Worm (Caenorhabditis elegans) whole organism, mixed stage, embryonic: ENCODE results near the gene fbxc-28.

ENCODE experiments used
- M03D4.4 ChIP-seq: sonication (generic microtip); optimal IDR thresholded peaks from 2 replicates; lab custom pipeline; 2017; ENCODE audit warnings: mild to moderate bottlenecking, missing genetic modification characterization, missing compliant biosample characterization
- bed-3 ChIP-seq: fragments of 200-800 bp; sonication (Bioruptor generic); optimal IDR thresholded peaks from 3 replicates; lab custom pipeline; 2018; ENCODE audit warnings: mild to moderate bottlenecking, missing genetic modification characterization, moderate library complexity, missing compliant biosample characterization
- blmp-1 ChIP-seq: fragments of 150-350 bp; optimal IDR thresholded peaks from 2 replicates; lab custom pipeline; 2014; ENCODE audit warnings: missing biosample characterization, missing genetic modification characterization
- ceh-39 ChIP-seq: fragments of 150-350 bp; optimal IDR thresholded peaks from 2 replicates; lab custom pipeline; 2014; ENCODE audit warnings: missing biosample characterization, missing genetic modification characterization
- ceh-43 ChIP-seq: fragments of 200-800 bp; sonication (Bioruptor generic); optimal IDR thresholded peaks from 2 replicates; lab custom pipeline; 2018; ENCODE audit warnings: mild to moderate bottlenecking, missing genetic modification characterization, moderate library complexity, missing compliant biosample characterization
- ceh-83 ChIP-seq: fragments of 200-800 bp; sonication (Bioruptor generic); optimal IDR thresholded peaks from 2 replicates; lab custom pipeline; 2018; ENCODE audit warnings: mild to moderate bottlenecking, missing genetic modification characterization, missing compliant biosample characterization
- ces-1 ChIP-seq: fragments of 150-350 bp; optimal IDR thresholded peaks from 2 replicates; lab custom pipeline; 2014; ENCODE audit warnings: missing biosample characterization, missing genetic modification reagents, missing genetic modification characterization
- cnd-1 ChIP-seq: fragments of 200-800 bp; sonication (Bioruptor generic); optimal IDR thresholded peaks from 2 replicates; lab custom pipeline; 2018; ENCODE audit warnings: mild to moderate bottlenecking, missing genetic modification characterization, missing compliant biosample characterization
- drap-1 ChIP-seq: fragments of 200-800 bp; sonication (Bioruptor generic); optimal IDR thresholded peaks from 3 replicates; lab custom pipeline; 2018; ENCODE audit warnings: mild to moderate bottlenecking, missing genetic modification characterization, missing compliant biosample characterization
- elt-1 ChIP-seq: sonication (generic microtip); optimal IDR thresholded peaks from 2 replicates; lab custom pipeline; 2017; ENCODE audit warnings: missing genetic modification characterization, mild to moderate bottlenecking, missing compliant biosample characterization, antibody characterized with exemption, moderate library complexity, borderline replicate concordance; ENCODE audit not compliant: insufficient read depth
- ham-2 ChIP-seq: fragments of 200-800 bp; sonication (Bioruptor generic); optimal IDR thresholded peaks from 2 replicates; lab custom pipeline; 2018; ENCODE audit warnings: mild to moderate bottlenecking, missing genetic modification characterization, missing compliant biosample characterization
- hlh-1 ChIP-seq: fragments of 150-350 bp; optimal IDR thresholded peaks from 2 replicates; lab custom pipeline; 2014; ENCODE audit warnings: missing biosample characterization, missing genetic modification reagents, missing genetic modification characterization
- lin-13 ChIP-seq: fragments of 150-350 bp; optimal IDR thresholded peaks from 2 replicates; lab custom pipeline; 2014; ENCODE audit warnings: missing biosample characterization, missing genetic modification characterization
- lin-32 ChIP-seq: fragments of 200-800 bp; sonication (Bioruptor generic); optimal IDR thresholded peaks from 2 replicates; lab custom pipeline; 2018; ENCODE audit warnings: mild to moderate bottlenecking, missing genetic modification characterization, missing compliant biosample characterization
- lsy-2 ChIP-seq: fragments of 150-350 bp; optimal IDR thresholded peaks from 2 replicates; lab custom pipeline; 2014; ENCODE audit warnings: missing biosample characterization, missing genetic modification characterization
- mab-5 ChIP-seq: fragments of 150-350 bp; optimal IDR thresholded peaks from 2 replicates; lab custom pipeline; 2014; ENCODE audit warnings: missing biosample characterization, missing genetic modification characterization
- mep-1 ChIP-seq: fragments of 150-350 bp; optimal IDR thresholded peaks from 2 replicates; lab custom pipeline; 2017; ENCODE audit warnings: missing biosample characterization, missing genetic modification reagents, missing genetic modification characterization, inconsistent platforms
- nhr-12 ChIP-seq: fragments of 150-350 bp; optimal IDR thresholded peaks from 2 replicates; lab custom pipeline; 2014; ENCODE audit warnings: missing biosample characterization, missing genetic modification characterization
- nhr-2 ChIP-seq: fragments of 150-350 bp; optimal IDR thresholded peaks from 2 replicates; lab custom pipeline; 2014; ENCODE audit warnings: missing biosample characterization, missing genetic modification characterization
- nhr-237 ChIP-seq: fragments of 150-350 bp; optimal IDR thresholded peaks from 2 replicates; lab custom pipeline; 2014; ENCODE audit warnings: missing biosample characterization, missing genetic modification characterization
- nhr-28 ChIP-seq: fragments of 150-350 bp; optimal IDR thresholded peaks from 2 replicates; lab custom pipeline; 2014; ENCODE audit warnings: missing biosample characterization, missing genetic modification characterization
- nhr-76 ChIP-seq: sonication (generic microtip); optimal IDR thresholded peaks from 2 replicates; lab custom pipeline; 2017; ENCODE audit warnings: missing biosample characterization, missing genetic modification characterization
- pha-4 ChIP-seq: fragments of 150-350 bp; optimal IDR thresholded peaks from 2 replicates; lab custom pipeline; 2018; ENCODE audit warnings: missing biosample characterization, missing genetic modification reagents, missing genetic modification characterization
- sem-2 ChIP-seq: fragments of 200-800 bp; sonication (Bioruptor generic); optimal IDR thresholded peaks from 2 replicates; lab custom pipeline; 2018; ENCODE audit warnings: mild to moderate bottlenecking, missing genetic modification characterization, missing compliant biosample characterization
- snpc-4 ChIP-seq: fragments of 150-350 bp; optimal IDR thresholded peaks from 2 replicates; lab custom pipeline; 2014; ENCODE audit warnings: missing biosample characterization, missing genetic modification characterization
- sptf-1 ChIP-seq: sonication (generic microtip); optimal IDR thresholded peaks from 2 replicates; lab custom pipeline; 2017; ENCODE audit warnings: mild to moderate bottlenecking, missing genetic modification characterization, moderate library complexity, missing compliant biosample characterization
- tbx-8 ChIP-seq: fragments of 200-800 bp; sonication (Bioruptor generic); optimal IDR thresholded peaks from 2 replicates; lab custom pipeline; 2018; ENCODE audit warnings: mild to moderate bottlenecking, missing genetic modification characterization, moderate library complexity, missing compliant biosample characterization
- unc-120 ChIP-seq: sonication (generic microtip); optimal IDR thresholded peaks from 2 replicates; lab custom pipeline; 2017; ENCODE audit warnings: missing genetic modification characterization, missing compliant biosample characterization; ENCODE audit not compliant: poor library complexity, severe bottlenecking
- unc-62 ChIP-seq: fragments of 150-350 bp; optimal IDR thresholded peaks from 2 replicates; lab custom pipeline; 2014; ENCODE audit warnings: missing biosample characterization, missing genetic modification reagents, missing genetic modification characterization
- zip-8 ChIP-seq: fragments of 150-350 bp; optimal IDR thresholded peaks from 2 replicates; lab custom pipeline; 2014; ENCODE audit warnings: missing biosample characterization, missing genetic modification characterization
- ztf-11 ChIP-seq: fragments of 150-350 bp; optimal IDR thresholded peaks from 2 replicates; lab custom pipeline; 2014; ENCODE audit warnings: missing biosample characterization, missing genetic modification characterization

Gene fbxc-28

ce11 chrII:930871-931270, 7.2 kb downstream of the fbxc-28 start, which contains the start of gene fbxc-34:
fbxc-34 (plus strand) TSS chrII:931171.
- TF ChIP-seq hlh-1 (tag; lab: Kevin White, UChicago), result peak; percentile 33

DNA sequence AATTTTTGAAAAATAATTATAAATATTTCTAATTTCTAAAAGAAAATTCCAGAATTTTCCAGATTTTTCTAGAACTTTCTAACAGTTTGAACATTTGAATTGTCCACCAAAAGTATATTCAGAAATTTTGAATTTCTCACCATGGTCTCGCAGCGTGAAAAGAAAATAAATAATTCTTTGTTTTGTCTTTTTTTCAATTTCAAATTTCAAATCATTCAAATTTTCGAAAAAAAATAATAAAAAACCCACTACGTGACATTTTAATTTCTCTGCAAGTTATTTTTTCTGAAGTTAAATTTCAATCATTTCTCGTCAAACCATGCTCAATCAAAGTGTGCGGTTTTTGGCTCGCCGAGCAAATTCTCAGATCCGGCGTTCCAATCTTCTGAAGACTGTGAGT, 9.1 kb downstream of the fbxc-28 start, which contains the start of gene acs-15:
acs-15 (plus strand) TSS at position 301 of the 400 bp plus-strand sequence.
- TF ChIP-seq ham-2 (GFP tag; lab: Kevin White, UChicago), result no peak
- no peak for TF ChIP-seq elt-1 (tag; lab: Kevin White, UChicago)
- TF ChIP-seq blmp-1 (tag; lab: Kevin White, UChicago), result no peak
- no peak for TF ChIP-seq ceh-83 (GFP tag; lab: Kevin White, UChicago)
- TF ChIP-seq nhr-28, result no peak
- TF ChIP-seq nhr-2 (tag; lab: Kevin White, UChicago), result no peak
- no peak for TF ChIP-seq bed-3 (GFP tag; lab: Kevin White, UChicago)
- TF ChIP-seq lsy-2, result no peak
- TF ChIP-seq sptf-1 (tag; lab: Kevin White, UChicago), result no peak
- no peak for TF ChIP-seq zip-8 (tag; lab: Kevin White, UChicago)
- TF ChIP-seq unc-62 (GFP tag; lab: Kevin White, UChicago), result no peak
- TF ChIP-seq, all 35 proteins: peak for 0

DNA sequence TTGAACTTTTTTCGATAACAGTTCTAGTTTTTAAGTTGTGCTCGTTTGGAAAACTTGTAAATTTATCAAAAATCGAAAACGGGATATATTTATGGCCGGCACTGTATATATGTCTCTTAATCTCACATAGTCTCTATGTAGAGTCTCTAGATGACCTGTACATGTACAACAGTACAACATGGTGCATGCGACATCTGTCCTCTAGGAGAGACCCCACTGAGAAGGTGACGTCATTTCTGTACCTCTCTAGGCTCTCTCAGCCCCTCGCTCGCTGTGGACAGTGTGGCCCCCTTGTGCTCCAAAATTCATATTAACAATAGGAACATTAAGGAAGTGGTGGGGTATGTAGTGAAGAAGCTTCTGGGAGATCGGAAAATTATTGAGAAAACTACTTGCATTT, 13.6 kb downstream of the fbxc-28 start:
- TF ChIP-seq nhr-2 (tag; lab: Kevin White, UChicago), result peak; percentile 90
- TF ChIP-seq zip-8 (tag; lab: Kevin White, UChicago), result peak; percentile 64
- peak; percentile 71 for TF ChIP-seq cnd-1
- no peak for TF ChIP-seq nhr-12
- TF ChIP-seq mab-5 (tag; lab: Kevin White, UChicago), result no peak
- TF ChIP-seq lin-32 (GFP tag; lab: Kevin White, UChicago), result peak; percentile 46
- TF ChIP-seq sem-2 (GFP tag; lab: Kevin White, UChicago), result no peak
- TF ChIP-seq hlh-1 (tag; lab: Kevin White, UChicago), result no peak
- no peak for TF ChIP-seq ceh-39 (tag; lab: Kevin White, UChicago)

DNA sequence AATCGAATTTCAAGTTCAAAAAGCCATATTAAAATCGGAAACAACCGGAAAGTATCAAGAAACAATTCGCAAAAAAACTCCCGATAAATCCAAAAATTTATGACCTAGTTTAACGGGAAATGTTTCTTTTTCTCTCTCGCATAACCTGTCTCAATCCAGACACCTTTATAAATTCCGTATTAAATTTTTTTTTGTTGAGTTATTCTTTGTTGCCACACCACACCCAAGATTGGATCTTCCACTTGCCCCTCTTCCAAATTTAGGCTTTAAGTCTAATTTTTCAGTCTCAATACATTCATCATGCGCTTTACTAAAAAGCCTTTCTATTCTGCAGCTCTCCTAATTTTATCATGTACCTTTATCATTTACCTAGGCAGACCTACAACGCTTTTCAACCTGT, 14.9 kb downstream of the fbxc-28 start, which contains the start of gene R07C3.3:
R07C3.3 (plus strand) TSS at position 301 of the 400 bp plus-strand sequence.
- TF ChIP-seq ceh-83 (GFP tag; lab: Kevin White, UChicago), result no peak
- TF ChIP-seq ztf-11, result no peak
- TF ChIP-seq nhr-12, result no peak
- TF ChIP-seq elt-1 (tag; lab: Kevin White, UChicago), result no peak
- TF ChIP-seq M03D4.4, result no peak
- TF ChIP-seq ceh-43 (GFP tag; lab: Kevin White, UChicago), result no peak
- no peak for TF ChIP-seq tbx-8 (GFP tag; lab: Kevin White, UChicago)
- no peak for TF ChIP-seq nhr-2 (tag; lab: Kevin White, UChicago)
- TF ChIP-seq pha-4 (tag; lab: Kevin White, UChicago), result no peak
- TF ChIP-seq drap-1 (GFP tag; lab: Kevin White, UChicago), result no peak
- no peak for TF ChIP-seq unc-62 (GFP tag; lab: Kevin White, UChicago)
- no peak for TF ChIP-seq lin-32 (GFP tag; lab: Kevin White, UChicago)

- no peak for TF ChIP-seq unc-62 (GFP tag; lab: Kevin White, UChicago)
- peak; percentile 45 for TF ChIP-seq sptf-1 (tag; lab: Kevin White, UChicago)
- peak; percentile 12 for TF ChIP-seq ceh-39 (tag; lab: Kevin White, UChicago)
- peak; percentile 14 for TF ChIP-seq cnd-1
- TF ChIP-seq mep-1, result no peak
- TF ChIP-seq ceh-83 (GFP tag; lab: Kevin White, UChicago), result no peak
- TF ChIP-seq nhr-2 (tag; lab: Kevin White, UChicago), result peak; percentile 60
- peak; percentile 41 for TF ChIP-seq nhr-12
Observed at ce11 chrII:940779-941178, 17.2 kb downstream of the fbxc-28 start, which contains the start of gene fbxc-36. fbxc-36 (plus strand) TSS chrII:940983.

ce11 chrII:943773-944172, 20.2 kb downstream of the fbxc-28 start, which contains the start of gene clec-43:
clec-43 (plus strand) TSS chrII:944066.
- TF ChIP-seq mep-1 (no peak), nhr-237 (no peak), ceh-39 (tag; lab: Kevin White, UChicago) (no peak), drap-1 (GFP tag; lab: Kevin White, UChicago) (no peak), ceh-43 (GFP tag; lab: Kevin White, UChicago) (no peak), blmp-1 (tag; lab: Kevin White, UChicago) (no peak), nhr-76 (tag; lab: Kevin White, UChicago) (no peak), ces-1 (GFP tag; lab: Kevin White, UChicago) (no peak), snpc-4 (tag; lab: Kevin White, UChicago) (no peak), sptf-1 (tag; lab: Kevin White, UChicago) (no peak), ceh-83 (GFP tag; lab: Kevin White, UChicago) (no peak), nhr-12 (no peak), unc-120 (tag; lab: Kevin White, UChicago) (no peak), nhr-2 (tag; lab: Kevin White, UChicago) (no peak), unc-62 (GFP tag; lab: Kevin White, UChicago) (no peak), bed-3 (GFP tag; lab: Kevin White, UChicago) (no peak), lin-13 (tag; lab: Kevin White, UChicago) (no peak), elt-1 (tag; lab: Kevin White, UChicago) (no peak)
